Fruit fly (Drosophila melanogaster) whole organism, prepupa: Measurements from ENCODE around the gene Kr-h1.

Experiments used
- CG8319 ChIP-seq: fragments of 200-800 bp; sonication (Bioruptor generic); optimal IDR thresholded peaks from 3 replicates; lab custom pipeline; 2016; ENCODE audit warnings: missing biosample characterization, missing genetic modification characterization
- achi ChIP-seq: fragments of 200-800 bp; sonication (Bioruptor generic); optimal IDR thresholded peaks from 3 replicates; lab custom pipeline; 2016; ENCODE audit warnings: missing biosample characterization, missing genetic modification characterization

DNA sequence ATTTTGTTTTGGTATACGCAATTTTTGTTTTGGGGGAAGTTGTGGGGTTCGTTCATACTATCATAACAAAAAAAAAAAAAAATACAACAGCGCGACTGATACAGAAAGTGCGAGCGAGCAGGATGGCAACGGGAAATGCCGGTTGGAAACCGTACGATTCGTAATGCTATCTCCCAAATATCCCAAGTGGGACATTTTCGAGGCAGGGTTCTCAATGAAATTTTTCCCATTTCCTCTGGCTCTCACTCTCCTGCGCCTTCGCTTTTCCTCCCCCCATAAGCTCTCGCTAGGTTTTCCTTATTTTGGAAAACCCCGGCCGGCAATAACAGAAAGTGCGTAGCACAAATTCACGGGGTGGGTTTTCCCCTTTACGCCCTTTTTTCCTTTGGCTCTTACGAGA is 9.9 kb downstream of the Kr-h1 start:
- TF ChIP-seq CG8319 (no peak), achi (GFP tag; lab: Kevin White, UChicago) (no peak)
